Fruit fly (Drosophila melanogaster) whole organism, adult: Measurements from ENCODE around the gene DIP-iota.

Experiments
- CG11617 ChIP-seq: fragments of 200-800 bp; sonication (Bioruptor generic); optimal IDR thresholded peaks from 2 replicates; lab custom pipeline; 2017; ENCODE audit warnings: mild to moderate bottlenecking, missing biosample characterization, missing genetic modification reagents, missing genetic modification characterization
- CG12768 ChIP-seq: fragments of 200-800 bp; sonication (Bioruptor generic); optimal IDR thresholded peaks from 2 replicates; lab custom pipeline; 2017; ENCODE audit warnings: missing biosample characterization, missing genetic modification characterization, mild to moderate bottlenecking, moderate library complexity, missing genetic modification reagents
- CG7101 ChIP-seq: fragments of 200-800 bp; sonication (Bioruptor generic); optimal IDR thresholded peaks from 2 replicates; lab custom pipeline; 2018; ENCODE audit warnings: missing biosample characterization, mild to moderate bottlenecking, missing genetic modification characterization, moderate library complexity
- Crg-1 ChIP-seq: fragments of 200-800 bp; sonication (Bioruptor generic); optimal IDR thresholded peaks from 2 replicates; lab custom pipeline; 2016; ENCODE audit warnings: missing biosample characterization, missing genetic modification characterization
- kay ChIP-seq: fragments of 200-800 bp; sonication (Bioruptor generic); peaks from one replicate; lab custom pipeline; 2016; ENCODE audit warnings: missing biosample characterization, missing genetic modification characterization, borderline replicate concordance
- ovo ChIP-seq: fragments of 200-800 bp; sonication (Bioruptor generic); optimal IDR thresholded peaks from 2 replicates; lab custom pipeline; 2016; ENCODE audit warnings: missing biosample characterization, missing genetic modification characterization
- pad ChIP-seq: fragments of 200-800 bp; sonication (Bioruptor generic); optimal IDR thresholded peaks from 3 replicates; lab custom pipeline; 2017; ENCODE audit warnings: missing biosample characterization, missing genetic modification characterization, mild to moderate bottlenecking, moderate library complexity, missing genetic modification reagents

dm6 chr2L:6643218-6643756, 21.8 kb upstream of the DIP-iota start:
- TF ChIP-seq CG7101 (no peak), CG11617 (no peak), ovo (GFP tag; lab: Kevin White, UChicago) (no peak), kay (GFP tag; lab: Kevin White, UChicago) (peak; percentile 37), CG12768 (no peak), Crg-1 (GFP tag; lab: Kevin White, UChicago) (peak; percentile 4), pad (GFP tag; lab: Kevin White, UChicago) (no peak)
